Fruit fly (Drosophila melanogaster) whole organism, embryonic: ENCODE data around the gene CenB1A.

ENCODE experiments used
- ATbp ChIP-seq: fragments of 200-800 bp; sonication (Bioruptor generic); optimal IDR thresholded peaks from 2 replicates; lab custom pipeline; 2017; ENCODE audit warnings: missing biosample characterization, mild to moderate bottlenecking, missing genetic modification characterization, missing genetic modification reagents
- Asciz ChIP-seq: fragments of 200-800 bp; sonication (Bioruptor generic); optimal IDR thresholded peaks from 2 replicates; lab custom pipeline; 2017; ENCODE audit warnings: missing biosample characterization, mild to moderate bottlenecking, missing genetic modification characterization, missing genetic modification reagents
- Atf3 ChIP-seq: fragments of 200-800 bp; sonication (Bioruptor generic); optimal IDR thresholded peaks from 3 replicates; lab custom pipeline; 2016; ENCODE audit warnings: missing biosample characterization, missing genetic modification characterization
- Awh ChIP-seq: fragments of 200-800 bp; sonication (Bioruptor generic); IDR thresholded peaks from 2 replicates; pipeline ENCODE4, ENCODE4 v1.3.6; 2022; ENCODE audit warnings: missing biosample characterization, missing genetic modification characterization
- BEAF-32 ChIP-seq: fragments of 200-800 bp; sonication (Bioruptor generic); optimal IDR thresholded peaks from 3 replicates; lab custom pipeline; 2017; ENCODE audit warnings: missing biosample characterization, missing genetic modification characterization, mild to moderate bottlenecking, moderate library complexity, missing genetic modification reagents
- CG10462 ChIP-seq: fragments of 200-800 bp; sonication (Bioruptor generic); optimal IDR thresholded peaks from 2 replicates; lab custom pipeline; 2016; ENCODE audit warnings: missing biosample characterization, missing genetic modification characterization
- CG10543 ChIP-seq: fragments of 200-800 bp; sonication (Bioruptor generic); optimal IDR thresholded peaks from 3 replicates; lab custom pipeline; 2017; ENCODE audit warnings: missing biosample characterization, mild to moderate bottlenecking, missing genetic modification characterization, moderate library complexity
- CG10979 ChIP-seq: fragments of 200-800 bp; sonication (Bioruptor generic); optimal IDR thresholded peaks from 2 replicates; lab custom pipeline; 2018; ENCODE audit warnings: missing biosample characterization, mild to moderate bottlenecking, missing genetic modification characterization, moderate library complexity
- CG11696 ChIP-seq: fragments of 200-800 bp; sonication (Bioruptor generic); IDR thresholded peaks from 2 replicates; pipeline ENCODE4 v1.3.6; 2022; ENCODE audit warnings: missing biosample characterization, missing genetic modification characterization
- CG11723 ChIP-seq: fragments of 200-800 bp; sonication (Bioruptor generic); optimal IDR thresholded peaks from 2 replicates; lab custom pipeline; 2017; ENCODE audit warnings: missing biosample characterization, mild to moderate bottlenecking, missing genetic modification characterization
- CG1233 ChIP-seq: fragments of 200-800 bp; sonication (Bioruptor generic); optimal IDR thresholded peaks from 4 replicates; lab custom pipeline; 2018; ENCODE audit warnings: missing biosample characterization, mild to moderate bottlenecking, missing genetic modification characterization
- CG12659 ChIP-seq: fragments of 200-800 bp; sonication (Bioruptor generic); optimal IDR thresholded peaks from 3 replicates; lab custom pipeline; 2017; ENCODE audit warnings: mild to moderate bottlenecking, missing biosample characterization, missing genetic modification reagents, missing genetic modification characterization
- CG13287 ChIP-seq: fragments of 200-800 bp; sonication (Bioruptor generic); IDR thresholded peaks from 2 replicates; pipeline ENCODE4 v1.3.6; 2022; ENCODE audit warnings: missing biosample characterization, missing genetic modification characterization; ENCODE audit not compliant: partially characterized antibody
- CG1603 ChIP-seq: fragments of 200-800 bp; sonication (Bioruptor generic); optimal IDR thresholded peaks from 2 replicates; lab custom pipeline; 2019; ENCODE audit warnings: missing biosample characterization, mild to moderate bottlenecking, missing genetic modification characterization, moderate library complexity
- CG16813 ChIP-seq: fragments of 200-800 bp; sonication (Bioruptor generic); IDR thresholded peaks from 3 replicates; pipeline ENCODE4 v1.3.6; 2022; ENCODE audit warnings: missing biosample characterization, missing genetic modification characterization; ENCODE audit not compliant: partially characterized antibody
- CG17186 ChIP-seq: fragments of 200-800 bp; sonication (Bioruptor generic); optimal IDR thresholded peaks from 3 replicates; lab custom pipeline; 2017; ENCODE audit warnings: missing biosample characterization, missing genetic modification reagents, missing genetic modification characterization
- CG2120 ChIP-seq: fragments of 200-800 bp; sonication (Bioruptor generic); optimal IDR thresholded peaks from 3 replicates; lab custom pipeline; 2016; ENCODE audit warnings: missing biosample characterization, missing genetic modification characterization
- CG2712 ChIP-seq: fragments of 200-800 bp; optimal IDR thresholded peaks from 3 replicates; lab custom pipeline; 2019; ENCODE audit warnings: missing biosample characterization, mild to moderate bottlenecking, missing genetic modification characterization, moderate library complexity
- CG33213 ChIP-seq: fragments of 200-800 bp; sonication (Bioruptor generic); optimal IDR thresholded peaks from 3 replicates; lab custom pipeline; 2016; ENCODE audit warnings: missing biosample characterization, missing genetic modification characterization
- CHES-1-like ChIP-seq: fragments of 200-800 bp; sonication (Bioruptor generic); optimal IDR thresholded peaks from 2 replicates; lab custom pipeline; 2016; ENCODE audit warnings: missing biosample characterization, missing genetic modification characterization
- Camta ChIP-seq: fragments of 200-800 bp; sonication (Bioruptor generic); optimal IDR thresholded peaks from 2 replicates; lab custom pipeline; 2016; ENCODE audit warnings: missing biosample characterization, missing genetic modification characterization
- CoRest ChIP-seq: fragments of 200-800 bp; sonication (Bioruptor generic); optimal IDR thresholded peaks from 3 replicates; lab custom pipeline; 2018; ENCODE audit warnings: missing biosample characterization, mild to moderate bottlenecking, missing genetic modification characterization, moderate library complexity
- Dref ChIP-seq: fragments of 200-800 bp; sonication (Bioruptor generic); IDR thresholded peaks from 2 replicates; pipeline ENCODE4 v1.3.6; 2022; ENCODE audit warnings: missing biosample characterization, missing genetic modification characterization
- HmgD ChIP-seq: fragments of 200-800 bp; sonication (Bioruptor generic); optimal IDR thresholded peaks from 3 replicates; lab custom pipeline; 2016; ENCODE audit warnings: missing biosample characterization, missing genetic modification characterization
- Lim3 ChIP-seq: fragments of 200-800 bp; sonication (Bioruptor generic); IDR thresholded peaks from 2 replicates; pipeline ENCODE4 v1.3.6; 2022; ENCODE audit warnings: missing biosample characterization, missing genetic modification characterization
- Myb ChIP-seq: fragments of 200-800 bp; sonication (Bioruptor generic); optimal IDR thresholded peaks from 2 replicates; lab custom pipeline; 2016; ENCODE audit warnings: missing biosample characterization, missing genetic modification characterization
- Poxn ChIP-seq: fragments of 200-800 bp; sonication (Bioruptor generic); IDR thresholded peaks from 2 replicates; pipeline ENCODE4 v1.3.6; 2022; ENCODE audit warnings: missing biosample characterization, missing genetic modification characterization
- Scr ChIP-seq: fragments of 200-800 bp; sonication (Bioruptor generic); IDR thresholded peaks from 2 replicates; pipeline ENCODE4 v1.3.6; 2022; ENCODE audit warnings: missing biosample characterization, missing genetic modification characterization; ENCODE audit not compliant: partially characterized antibody
- Stat92E ChIP-seq, 3 experiments: fragments of >200 bp in 2 of 3; fragments of 200-800 bp in 1 of 3; sonication (Bioruptor generic) in 1 of 3; optimal IDR thresholded peaks; 2 replicates each; lab custom pipeline; 2017 to 2019; ENCODE audit warnings: missing biosample characterization in 3 of 3, missing genetic modification characterization in 3 of 3, mild to moderate bottlenecking in 1 of 3, moderate library complexity in 1 of 3
- YL-1 ChIP-seq: fragments of 200-800 bp; sonication (Bioruptor generic); optimal IDR thresholded peaks from 3 replicates; lab custom pipeline; 2017; ENCODE audit warnings: missing biosample characterization, mild to moderate bottlenecking, missing genetic modification characterization
- amos ChIP-seq: fragments of 200-800 bp; sonication (Bioruptor generic); IDR thresholded peaks from 2 replicates; pipeline ENCODE4 v1.3.6; 2022; ENCODE audit warnings: missing biosample characterization, missing genetic modification characterization; ENCODE audit not compliant: partially characterized antibody
- bbx ChIP-seq: fragments of 200-800 bp; sonication (Bioruptor generic); IDR thresholded peaks from 2 replicates; pipeline ENCODE4 v1.3.6; 2022; ENCODE audit warnings: missing biosample characterization, missing genetic modification characterization; ENCODE audit not compliant: partially characterized antibody
- ci ChIP-seq: fragments of 200-800 bp; sonication (Bioruptor generic); IDR thresholded peaks from 3 replicates; pipeline ENCODE4 v1.3.6; 2022; ENCODE audit warnings: missing biosample characterization, missing genetic modification characterization
- dysf ChIP-seq: fragments of 200-800 bp; sonication (Bioruptor generic); IDR thresholded peaks from 3 replicates; pipeline ENCODE4 v1.3.6; 2022; ENCODE audit warnings: missing biosample characterization, missing genetic modification characterization
- ftz-f1 ChIP-seq: fragments of 200-800 bp; sonication (Bioruptor generic); optimal IDR thresholded peaks from 2 replicates; lab custom pipeline; 2016; ENCODE audit warnings: missing biosample characterization, missing genetic modification characterization
- hbn ChIP-seq: fragments of 200-800 bp; sonication (Bioruptor generic); IDR thresholded peaks from 2 replicates; pipeline ENCODE4 v1.3.6; 2022; ENCODE audit warnings: missing biosample characterization, missing genetic modification characterization; ENCODE audit not compliant: partially characterized antibody
- hth ChIP-seq: fragments of >200 bp; optimal IDR thresholded peaks from 2 replicates; lab custom pipeline; 2017; ENCODE audit warnings: inconsistent platforms
- inv ChIP-seq: fragments of 200-800 bp; sonication (Bioruptor generic); IDR thresholded peaks from 2 replicates; pipeline ENCODE4 v1.3.6; 2022; ENCODE audit warnings: missing biosample characterization, missing genetic modification characterization; ENCODE audit not compliant: partially characterized antibody
- jigr1 ChIP-seq: fragments of 200-800 bp; sonication (Bioruptor generic); IDR thresholded peaks from 3 replicates; pipeline ENCODE4 v1.3.6; 2022; ENCODE audit warnings: missing biosample characterization, missing genetic modification characterization
- kah ChIP-seq: fragments of 200-800 bp; sonication (Bioruptor generic); optimal IDR thresholded peaks from 2 replicates; lab custom pipeline; 2018; ENCODE audit warnings: missing biosample characterization, mild to moderate bottlenecking, missing genetic modification characterization
- knrl ChIP-seq: fragments of 200-800 bp; sonication (Bioruptor generic); IDR thresholded peaks from 3 replicates; pipeline ENCODE4 v1.3.6; 2022; ENCODE audit warnings: missing biosample characterization, missing genetic modification characterization; ENCODE audit not compliant: partially characterized antibody
- pnt ChIP-seq: fragments of 200-800 bp; sonication (Bioruptor generic); optimal IDR thresholded peaks from 3 replicates; lab custom pipeline; 2016; ENCODE audit warnings: missing biosample characterization, missing genetic modification characterization
- rib ChIP-seq: fragments of 200-800 bp; sonication (Bioruptor generic); IDR thresholded peaks from 2 replicates; pipeline ENCODE4 v1.3.6; 2022; ENCODE audit warnings: missing biosample characterization, missing genetic modification characterization
- scrt ChIP-seq: fragments of 200-800 bp; sonication (Bioruptor generic); optimal IDR thresholded peaks from 2 replicates; lab custom pipeline; 2018; ENCODE audit warnings: missing biosample characterization, mild to moderate bottlenecking, missing genetic modification characterization, moderate library complexity
- trem ChIP-seq: fragments of 200-800 bp; optimal IDR thresholded peaks from 3 replicates; lab custom pipeline; 2019; ENCODE audit warnings: missing biosample characterization, mild to moderate bottlenecking, missing genetic modification characterization, moderate library complexity
- twi ChIP-seq: fragments of 200-800 bp; optimal IDR thresholded peaks from 2 replicates; lab custom pipeline; 2019; ENCODE audit warnings: missing biosample characterization, mild to moderate bottlenecking, missing genetic modification characterization, moderate library complexity
- unc-4 ChIP-seq: fragments of 200-800 bp; sonication (Bioruptor generic); IDR thresholded peaks from 2 replicates; pipeline ENCODE4 v1.3.6; 2022; ENCODE audit warnings: missing biosample characterization, missing genetic modification characterization; ENCODE audit not compliant: partially characterized antibody
- zen ChIP-seq: fragments of 200-800 bp; sonication (Bioruptor generic); optimal IDR thresholded peaks from 3 replicates; lab custom pipeline; 2018; ENCODE audit warnings: missing biosample characterization, mild to moderate bottlenecking, missing genetic modification characterization, moderate library complexity
- zen2 ChIP-seq: fragments of 200-800 bp; sonication (Bioruptor generic); IDR thresholded peaks from 3 replicates; pipeline ENCODE4 v1.3.6; 2022; ENCODE audit warnings: missing biosample characterization, missing genetic modification characterization; ENCODE audit not compliant: partially characterized antibody
- zfh1 ChIP-seq: fragments of 200-800 bp; sonication (Bioruptor generic); IDR thresholded peaks from 3 replicates; pipeline ENCODE4 v1.3.6; 2022; ENCODE audit warnings: missing biosample characterization, missing genetic modification characterization

CenB1A gene

dm6 chr3R:23127796-23128195 is 9.6 kb downstream of the CenB1A start, which contains the start of gene CG31457:
CG31457 (minus strand) TSS chr3R:23127981.
- TF ChIP-seq Dref (peak; percentile 82), ftz-f1 (GFP tag; lab: Kevin White, UChicago) (peak; percentile 85), amos (peak; percentile 86), dysf (GFP tag; lab: Robert Waterston, UW) (no peak), inv (GFP tag; lab: Robert Waterston, UW) (peak; percentile 76), YL-1 (GFP tag; lab: Kevin White, UChicago) (peak; percentile 11), jigr1 (no peak), hbn (GFP tag; lab: Robert Waterston, UW) (peak; percentile 81), pnt (GFP tag; lab: Kevin White, UChicago) (no peak), CG2120 (GFP tag; lab: Kevin White, UChicago) (peak; percentile 16), CG17186 (GFP tag; lab: Kevin White, UChicago) (peak; percentile 22), CG10979 (tag; lab: Kevin White, UChicago) (no peak), kah (GFP tag; lab: Kevin White, UChicago) (no peak), zen (tag; lab: Kevin White, UChicago) (no peak), zen2 (GFP tag; lab: Robert Waterston, UW) (peak; percentile 50; the same call in 2 of the 3 replicates), Asciz (GFP tag; lab: Kevin White, UChicago) (no peak), ATbp (GFP tag; lab: Kevin White, UChicago) (no peak), Atf3 (GFP tag; lab: Kevin White, UChicago) (no peak), HmgD (GFP tag; lab: Kevin White, UChicago) (peak; percentile 61), unc-4 (GFP tag; lab: Robert Waterston, UW) (peak; percentile 89), CG16813 (GFP tag; lab: Robert Waterston, UW) (peak; percentile 80), Lim3 (GFP tag; lab: Robert Waterston, UW) (no peak), CG11723 (GFP tag; lab: Kevin White, UChicago) (no peak), CG2712 (tag; lab: Kevin White, UChicago) (peak; percentile 19), zfh1 (GFP tag; lab: Robert Waterston, UW) (no peak), CG1233 (no peak), knrl (peak; percentile 76), CG10462 (GFP tag; lab: Kevin White, UChicago) (no peak), Myb (GFP tag; lab: Kevin White, UChicago) (peak; percentile 35), bbx (GFP tag; lab: Robert Waterston, UW) (peak; percentile 81), BEAF-32 (GFP tag; lab: Kevin White, UChicago) (peak; percentile 89), trem (tag; lab: Kevin White, UChicago) (peak; percentile 71), hth (lab: Kevin White, UChicago) (no peak), scrt (GFP tag; lab: Kevin White, UChicago) (peak; percentile 78), ci (GFP tag; lab: Robert Waterston, UW) (no peak), Stat92E (GFP tag; optimal IDR thresholded peaks at IDR 0.05; lab: Kevin White, UChicago) (peak in 1 of 3 experiments; percentile 33), CG11696 (GFP tag; lab: Robert Waterston, UW) (no peak), Poxn (GFP tag; lab: Robert Waterston, UW) (no peak), CG10543 (GFP tag; lab: Kevin White, UChicago) (no peak), CG1603 (tag; lab: Kevin White, UChicago) (peak; percentile 82), twi (tag; lab: Kevin White, UChicago) (no peak), CoRest (tag; lab: Kevin White, UChicago) (peak; percentile 21), CHES-1-like (GFP tag; lab: Kevin White, UChicago) (peak; percentile 30), CG13287 (GFP tag; lab: Robert Waterston, UW) (peak; percentile 93), Scr (GFP tag; lab: Robert Waterston, UW) (peak; percentile 79), Camta (GFP tag; lab: Kevin White, UChicago) (no peak), CG33213 (peak; percentile 33), CG12659 (peak; percentile 45), Awh (GFP tag; lab: Robert Waterston, UW) (no peak), rib (GFP tag; lab: Robert Waterston, UW) (no peak)
